Fruit fly (Drosophila melanogaster) whole organism, prepupa: ENCODE results near the gene CG4116.
A peak's percentile ranks its signal among the peaks of the same experiment; 100 is the strongest.

ENCODE experiments used
- Blimp-1 ChIP-seq: fragments of 200-800 bp; sonication (Bioruptor generic); optimal IDR thresholded peaks from 3 replicates; lab custom pipeline; 2017; ENCODE audit warnings: missing biosample characterization, missing genetic modification characterization, mild to moderate bottlenecking, moderate library complexity, missing genetic modification reagents
- CG10669 ChIP-seq: fragments of 200-800 bp; sonication (Bioruptor generic); optimal IDR thresholded peaks from 3 replicates; lab custom pipeline; 2018; ENCODE audit warnings: missing biosample characterization, mild to moderate bottlenecking, missing genetic modification characterization, moderate library complexity
- CG11902 ChIP-seq: fragments of 200-800 bp; sonication (Bioruptor generic); optimal IDR thresholded peaks from 3 replicates; lab custom pipeline; 2016; ENCODE audit warnings: missing biosample characterization, missing genetic modification characterization
- CG31627 ChIP-seq: fragments of 200-800 bp; sonication (Bioruptor generic); optimal IDR thresholded peaks from 3 replicates; lab custom pipeline; 2016; ENCODE audit warnings: missing biosample characterization, missing genetic modification characterization
- CG6276 ChIP-seq: fragments of 200-800 bp; sonication (Bioruptor generic); optimal IDR thresholded peaks from 2 replicates; lab custom pipeline; 2017; ENCODE audit warnings: missing biosample characterization, mild to moderate bottlenecking, missing genetic modification characterization

dm6 chrX:3045953-3046352 lies 21.4 kb downstream of the CG4116 start:
- TF ChIP-seq CG10669 (GFP tag; lab: Kevin White, UChicago) (peak; percentile 96), Blimp-1 (GFP tag; lab: Kevin White, UChicago) (peak; percentile 65), CG31627 (GFP tag; lab: Kevin White, UChicago) (peak; percentile 91), CG11902 (GFP tag; lab: Kevin White, UChicago) (peak; percentile 83), CG6276 (GFP tag; lab: Kevin White, UChicago) (peak; percentile 71)
